Worm (Caenorhabditis elegans) whole organism, L4 larva: ENCODE data around the gene F19B10.3.

Source experiments
- F44E2.7 ChIP-seq: fragments of 200-800 bp; sonication (Bioruptor generic); IDR thresholded peaks from 2 replicates; pipeline ENCODE4 v2.1.2; 2022; ENCODE audit warnings: missing genetic modification characterization, missing compliant biosample characterization
- R02D3.7 ChIP-seq: fragments of 150-350 bp; sonication (generic microtip); optimal IDR thresholded peaks from 3 replicates; lab custom pipeline; 2014; ENCODE audit warnings: missing biosample characterization, missing genetic modification characterization
- Y105C5A.15 ChIP-seq: fragments of 200-800 bp; sonication (Bioruptor generic); IDR thresholded peaks from 2 replicates; pipeline ENCODE4 v1.3.6; 2022; ENCODE audit warnings: missing genetic modification characterization, missing compliant biosample characterization
- ZK546.5 ChIP-seq, 2 experiments: sonication (generic microtip); optimal IDR thresholded peaks; 2 replicates each; lab custom pipeline; 2017; ENCODE audit warnings: missing biosample characterization in 2 of 2, missing genetic modification characterization in 2 of 2
- aha-1 ChIP-seq: fragments of 150-350 bp; peaks from one replicate; lab custom pipeline; 2014; ENCODE audit warnings: missing biosample characterization, missing genetic modification characterization
- ama-1 ChIP-seq: fragments of 150-350 bp; optimal IDR thresholded peaks from 2 replicates; lab custom pipeline; 2014; ENCODE audit warnings: inconsistent platforms, mixed read lengths
- ceh-20 ChIP-seq: fragments of 200-800 bp; sonication (Bioruptor generic); IDR thresholded peaks from 2 replicates; pipeline ENCODE4 v1.3.6; 2022; ENCODE audit warnings: missing genetic modification reagents, missing genetic modification characterization, missing compliant biosample characterization
- ceh-32 ChIP-seq: sonication (generic microtip); optimal IDR thresholded peaks from 2 replicates; lab custom pipeline; 2016; ENCODE audit warnings: mild to moderate bottlenecking, missing genetic modification characterization, missing compliant biosample characterization; ENCODE audit not compliant: poor library complexity
- daf-19 ChIP-seq: fragments of 200-800 bp; sonication (Bioruptor generic); conservative IDR thresholded peaks from 2 replicates; pipeline ENCODE4 v1.3.6; 2022; ENCODE audit warnings: missing genetic modification characterization, missing compliant biosample characterization
- gei-8 ChIP-seq: fragments of 200-800 bp; sonication (Bioruptor generic); optimal IDR thresholded peaks from 2 replicates; lab custom pipeline; 2018; ENCODE audit warnings: mild to moderate bottlenecking, missing genetic modification characterization, missing compliant biosample characterization
- hif-1 ChIP-seq, 2 experiments: sonication (generic microtip); optimal IDR thresholded peaks; 2 replicates each; lab custom pipeline; 2016 to 2017; ENCODE audit warnings: missing compliant biosample characterization in 2 of 2, missing genetic modification characterization in 2 of 2, missing genetic modification reagents in 2 of 2, missing genotype in 2 of 2, mild to moderate bottlenecking in 1 of 2
- lim-7 ChIP-seq: fragments of 200-800 bp; sonication (Bioruptor generic); IDR thresholded peaks from 2 replicates; pipeline ENCODE4 v1.3.6; 2022; ENCODE audit warnings: missing genetic modification characterization, missing compliant biosample characterization
- lin-1 ChIP-seq: fragments of 200-800 bp; sonication (Bioruptor generic); IDR thresholded peaks from 2 replicates; pipeline ENCODE4 v1.3.6; 2022; ENCODE audit warnings: missing genetic modification reagents, missing genetic modification characterization, missing compliant biosample characterization
- lin-15B ChIP-seq: fragments of 150-350 bp; sonication (generic microtip); optimal IDR thresholded peaks from 3 replicates; lab custom pipeline; 2014; ENCODE audit warnings: missing biosample characterization, missing genetic modification characterization
- lir-3 ChIP-seq: sonication (generic microtip); optimal IDR thresholded peaks from 2 replicates; lab custom pipeline; 2016; ENCODE audit warnings: mild to moderate bottlenecking, missing genetic modification characterization, missing compliant biosample characterization
- mdl-1 ChIP-seq, 2 experiments: fragments of 150-350 bp in 1 of 2; sonication (generic microtip) in 1 of 2; optimal IDR thresholded peaks; 2 replicates each; lab custom pipeline; 2014 to 2017; ENCODE audit warnings: missing biosample characterization in 2 of 2, missing genetic modification characterization in 2 of 2
- mdt-29 ChIP-seq: fragments of 200-800 bp; sonication (Bioruptor generic); IDR thresholded peaks from 2 replicates; pipeline ENCODE4 v1.3.6; 2022; ENCODE audit warnings: missing genetic modification reagents, missing genetic modification characterization, missing compliant biosample characterization
- mes-2 ChIP-seq: sonication (generic microtip); optimal IDR thresholded peaks from 2 replicates; lab custom pipeline; 2016; ENCODE audit warnings: missing genotype, mild to moderate bottlenecking, missing genetic modification characterization, missing compliant biosample characterization; ENCODE audit not compliant: poor library complexity, severe bottlenecking
- mxl-2 ChIP-seq: fragments of 200-800 bp; sonication (Bioruptor generic); conservative IDR thresholded peaks from 2 replicates; pipeline ENCODE4 v1.3.6; 2022; ENCODE audit warnings: missing genetic modification reagents, missing genetic modification characterization, missing compliant biosample characterization
- mxl-3 ChIP-seq: fragments of 200-800 bp; sonication (Bioruptor generic); optimal IDR thresholded peaks from 2 replicates; lab custom pipeline; 2018; ENCODE audit warnings: mild to moderate bottlenecking, missing genetic modification characterization, missing compliant biosample characterization
- nhr-11 ChIP-seq: fragments of 150-350 bp; optimal IDR thresholded peaks from 2 replicates; lab custom pipeline; 2014; ENCODE audit warnings: missing biosample characterization, missing genetic modification characterization
- nhr-6 ChIP-seq: fragments of 150-350 bp; optimal IDR thresholded peaks from 2 replicates; lab custom pipeline; 2014; ENCODE audit warnings: missing biosample characterization, missing genetic modification characterization
- php-3 ChIP-seq: fragments of 200-800 bp; sonication (Bioruptor generic); IDR thresholded peaks from 2 replicates; pipeline ENCODE4 v1.3.6; 2022; ENCODE audit warnings: missing genetic modification reagents, missing genetic modification characterization, missing compliant biosample characterization
- snpc-4 ChIP-seq: fragments of 150-350 bp; optimal IDR thresholded peaks from 2 replicates; lab custom pipeline; 2014; ENCODE audit warnings: missing biosample characterization, missing genetic modification characterization
- spr-3 ChIP-seq: fragments of 200-800 bp; sonication (Bioruptor generic); optimal IDR thresholded peaks from 2 replicates; lab custom pipeline; 2018; ENCODE audit warnings: mild to moderate bottlenecking, missing genetic modification characterization, missing compliant biosample characterization
- unc-130 ChIP-seq: sonication (generic microtip); optimal IDR thresholded peaks from 2 replicates; lab custom pipeline; 2016; ENCODE audit warnings: missing genetic modification reagents, missing genetic modification characterization, missing compliant biosample characterization
- unc-62 ChIP-seq, 3 experiments: fragments of 150-350 bp in 1 of 3; sonication (generic microtip); optimal IDR thresholded peaks in 2 of 3; peaks in 1 of 3; 1 replicate in 1 of 3; 2 replicates in 2 of 3; lab custom pipeline; 2014 to 2017; ENCODE audit warnings: missing biosample characterization in 3 of 3, missing genetic modification characterization in 3 of 3, missing genetic modification reagents in 3 of 3, missing genotype in 1 of 3
- vab-7 ChIP-seq: fragments of 200-800 bp; sonication (Bioruptor generic); IDR thresholded peaks from 2 replicates; pipeline ENCODE4 v1.3.6; 2022; ENCODE audit warnings: missing genetic modification reagents, missing genetic modification characterization, missing compliant biosample characterization
- zfp-2 ChIP-seq: sonication (generic microtip); optimal IDR thresholded peaks from 2 replicates; lab custom pipeline; 2016; ENCODE audit warnings: mild to moderate bottlenecking, missing genetic modification characterization, missing compliant biosample characterization
- ztf-11 ChIP-seq: fragments of 150-350 bp; optimal IDR thresholded peaks from 2 replicates; lab custom pipeline; 2014; ENCODE audit warnings: missing biosample characterization, missing genetic modification characterization
- ztf-7 ChIP-seq: fragments of 150-350 bp; optimal IDR thresholded peaks from 2 replicates; lab custom pipeline; 2014; ENCODE audit warnings: missing biosample characterization, missing genetic modification characterization

F19B10.3 gene

ce11 chrII:3620862-3621261 lies 43.7 kb upstream of the F19B10.3 start:
- TF ChIP-seq aha-1 (tag; lab: Kevin White, UChicago) (peak; percentile 48), mdl-1 (tag; optimal IDR thresholded peaks at IDR 0.05; lab: Kevin White, UChicago) (no peak)
- TF ChIP-seq, all 104 proteins: peak for 1

ce11 chrII:3622014-3622413 lies 42.6 kb upstream of the F19B10.3 start, which contains the start of gene M151.7:
Gene M151.7, plus strand, starts transcription at chrII:3622314.
- TF ChIP-seq aha-1 (tag; lab: Kevin White, UChicago) (no peak), spr-3 (GFP tag; lab: Kevin White, UChicago) (no peak), vab-7 (no peak), gei-8 (no peak), ceh-32 (tag; lab: Kevin White, UChicago) (no peak), php-3 (GFP tag; lab: Robert Waterston, UW) (no peak), lin-15B (tag; lab: Kevin White, UChicago) (no peak), ZK546.5 (tag; optimal IDR thresholded peaks at IDR 0.05; lab: Kevin White, UChicago) (no peak), mxl-2 (GFP tag; lab: Robert Waterston, UW) (no peak), nhr-11 (no peak), lin-1 (no peak), ztf-11 (no peak), unc-130 (GFP tag; lab: Kevin White, UChicago) (no peak), nhr-6 (tag; lab: Kevin White, UChicago) (no peak), hif-1 (tag; optimal IDR thresholded peaks at IDR 0.05; lab: Kevin White, UChicago) (no peak), lim-7 (GFP tag; lab: Robert Waterston, UW) (no peak), ceh-20 (GFP tag; lab: Robert Waterston, UW) (no peak), R02D3.7 (tag; lab: Kevin White, UChicago) (no peak)

DNA sequence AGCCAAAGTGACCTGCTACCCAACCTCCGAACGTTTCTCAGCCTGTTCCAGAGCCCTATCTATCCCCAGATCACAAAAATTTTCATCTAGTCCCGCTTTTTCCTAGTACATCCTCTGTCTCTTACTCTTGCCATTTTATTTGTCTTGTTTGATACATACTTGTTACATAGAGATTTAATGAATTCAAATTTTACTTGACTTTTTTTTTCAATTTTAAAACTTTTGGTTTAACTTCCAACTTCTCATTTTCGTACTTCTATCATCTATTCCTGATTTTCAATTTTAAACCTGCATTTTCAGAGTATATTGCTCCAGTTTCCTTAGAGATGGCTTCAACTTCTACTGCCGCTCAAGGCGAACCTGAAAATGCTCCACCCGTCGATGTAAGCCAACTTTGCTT lies 37.7 kb upstream of the F19B10.3 start, which contains the start of gene M151.3:
M151.3 (plus strand) TSS at position 301 of the 400 bp plus-strand sequence.
- no peak for TF ChIP-seq snpc-4
- TF ChIP-seq unc-62 (GFP tag; optimal IDR thresholded peaks at IDR 0.05 in 1 of 2; lab: Kevin White, UChicago): peak in 1 of 2 experiments; percentile 3
- no peak for TF ChIP-seq unc-62 (tag; optimal IDR thresholded peaks at IDR 0.05; lab: Kevin White, UChicago)

DNA sequence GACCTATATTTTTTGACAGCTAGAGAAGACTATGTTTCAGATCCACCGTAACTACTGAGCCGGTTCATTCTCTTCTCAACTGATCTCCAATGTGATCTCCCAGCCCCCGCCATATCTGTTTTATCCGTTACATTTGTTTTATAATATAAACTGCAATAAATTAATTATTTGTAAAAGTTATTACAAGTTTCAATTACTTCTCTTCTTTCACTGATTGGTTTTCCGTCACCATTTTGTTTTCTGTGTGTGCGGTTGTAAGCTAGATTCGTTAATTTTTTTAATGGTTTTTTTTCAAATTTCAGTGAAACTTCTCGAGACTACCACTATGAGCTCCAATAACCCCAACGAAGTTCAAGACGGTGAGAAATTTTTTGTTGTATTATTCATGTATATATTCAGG lies 33.8 kb upstream of the F19B10.3 start, which contains the start of gene M151.2:
M151.2 (plus strand) TSS at position 301 of the 400 bp plus-strand sequence.
- TF ChIP-seq zfp-2 (no peak), F44E2.7 (GFP tag; lab: Robert Waterston, UW) (no peak), ama-1 (lab: Kevin White, UChicago) (no peak), mdt-29 (no peak), mxl-2 (GFP tag; lab: Robert Waterston, UW) (no peak), unc-62 (GFP tag; optimal IDR thresholded peaks at IDR 0.05 in 1 of 2; lab: Kevin White, UChicago) (no peak), unc-62 (tag; optimal IDR thresholded peaks at IDR 0.05; lab: Kevin White, UChicago) (no peak), mes-2 (tag; lab: Kevin White, UChicago) (no peak), ztf-7 (tag; lab: Kevin White, UChicago) (no peak), lir-3 (tag; lab: Kevin White, UChicago) (no peak), mxl-3 (GFP tag; lab: Kevin White, UChicago) (no peak), Y105C5A.15 (GFP tag; lab: Robert Waterston, UW) (no peak), vab-7 (no peak), daf-19 (GFP tag; lab: Robert Waterston, UW) (no peak)

DNA sequence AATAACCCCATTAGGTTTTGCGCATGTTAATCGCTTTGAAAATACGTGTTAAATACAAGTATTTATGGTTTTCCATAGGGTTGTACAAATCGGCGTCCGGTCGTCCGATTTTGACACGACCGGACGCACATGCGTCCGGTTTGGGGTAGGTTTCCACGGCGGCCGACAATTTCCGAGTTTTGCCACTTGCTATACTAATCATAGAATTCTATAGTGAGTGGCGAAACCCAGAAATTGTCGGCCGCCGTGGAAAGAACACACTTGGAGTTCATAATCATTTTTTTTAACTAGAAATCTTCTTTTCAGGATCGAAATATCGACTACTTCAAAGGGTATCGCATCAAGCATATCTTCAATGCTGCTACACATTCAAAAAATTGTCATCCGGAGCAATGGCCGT lies 29.8 kb upstream of the F19B10.3 start:
- TF ChIP-seq unc-62 (GFP tag; optimal IDR thresholded peaks at IDR 0.05 in 1 of 2; lab: Kevin White, UChicago) (peak in 1 of 2 experiments; percentile 82), unc-62 (tag; optimal IDR thresholded peaks at IDR 0.05; lab: Kevin White, UChicago) (no peak), daf-19 (GFP tag; lab: Robert Waterston, UW) (no peak)
